Fruit fly (Drosophila melanogaster) whole organism, embryonic: Measurements from ENCODE around the gene CG5515.

Experiments
- Abd-B ChIP-seq: fragments of 200-800 bp; sonication (Bioruptor generic); optimal IDR thresholded peaks from 2 replicates; lab custom pipeline; 2018; ENCODE audit warnings: missing biosample characterization, mild to moderate bottlenecking, missing genetic modification characterization, moderate library complexity
- Aef1 ChIP-seq: fragments of 200-800 bp; sonication (Bioruptor generic); IDR thresholded peaks from 3 replicates; pipeline ENCODE4 v1.3.6; 2022; ENCODE audit warnings: missing biosample characterization, missing genetic modification characterization
- CG10366 ChIP-seq: fragments of 200-800 bp; sonication (Bioruptor generic); IDR thresholded peaks from 2 replicates; pipeline ENCODE4 v1.3.6; 2022; ENCODE audit warnings: missing biosample characterization, missing genetic modification characterization
- CG10654 ChIP-seq: fragments of 200-800 bp; sonication (Bioruptor generic); optimal IDR thresholded peaks from 2 replicates; lab custom pipeline; 2016; ENCODE audit warnings: missing biosample characterization, missing genetic modification characterization
- CG11504 ChIP-seq: fragments of 200-800 bp; sonication (Bioruptor generic); optimal IDR thresholded peaks from 3 replicates; lab custom pipeline; 2019; ENCODE audit warnings: missing biosample characterization, mild to moderate bottlenecking, missing genetic modification characterization, moderate library complexity
- CG12391 ChIP-seq: fragments of 200-800 bp; sonication (Bioruptor generic); optimal IDR thresholded peaks from 3 replicates; lab custom pipeline; 2018; ENCODE audit warnings: missing biosample characterization, mild to moderate bottlenecking, missing genetic modification characterization, moderate library complexity
- CG13123 ChIP-seq: fragments of 200-800 bp; sonication (Bioruptor generic); optimal IDR thresholded peaks from 2 replicates; lab custom pipeline; 2016; ENCODE audit warnings: missing biosample characterization, missing genetic modification characterization
- CG13624 ChIP-seq: fragments of 200-800 bp; sonication (Bioruptor generic); optimal IDR thresholded peaks from 2 replicates; lab custom pipeline; 2016; ENCODE audit warnings: missing biosample characterization, missing genetic modification characterization
- CG13894 ChIP-seq: fragments of 200-800 bp; sonication (Bioruptor generic); optimal IDR thresholded peaks from 3 replicates; lab custom pipeline; 2018; ENCODE audit warnings: missing biosample characterization, mild to moderate bottlenecking, missing genetic modification characterization, moderate library complexity
- CG14050 ChIP-seq: fragments of 200-800 bp; sonication (Bioruptor generic); IDR thresholded peaks from 3 replicates; pipeline ENCODE4 v1.3.6; 2022; ENCODE audit warnings: missing biosample characterization, missing genetic modification characterization
- CG15011 ChIP-seq: fragments of 200-800 bp; sonication (Bioruptor generic); optimal IDR thresholded peaks from 3 replicates; lab custom pipeline; 2018; ENCODE audit warnings: missing biosample characterization, mild to moderate bottlenecking, missing genetic modification characterization
- CG17802 ChIP-seq: fragments of 200-800 bp; sonication (Bioruptor generic); optimal IDR thresholded peaks from 2 replicates; lab custom pipeline; 2018; ENCODE audit warnings: missing biosample characterization, mild to moderate bottlenecking, missing genetic modification characterization, moderate library complexity
- CG2116 ChIP-seq: fragments of 200-800 bp; sonication (Bioruptor generic); optimal IDR thresholded peaks from 3 replicates; lab custom pipeline; 2018; ENCODE audit warnings: missing biosample characterization, mild to moderate bottlenecking, missing genetic modification characterization
- CG4707 ChIP-seq: fragments of 200-800 bp; sonication (Bioruptor generic); optimal IDR thresholded peaks from 2 replicates; lab custom pipeline; 2018; ENCODE audit warnings: missing biosample characterization, mild to moderate bottlenecking, missing genetic modification characterization, moderate library complexity
- CG4820 ChIP-seq: fragments of 200-800 bp; sonication (Bioruptor generic); optimal IDR thresholded peaks from 3 replicates; lab custom pipeline; 2016; ENCODE audit warnings: missing biosample characterization, missing genetic modification characterization
- CG7372 ChIP-seq: fragments of 200-800 bp; sonication (Bioruptor generic); IDR thresholded peaks from 2 replicates; pipeline ENCODE4 v1.3.6; 2022; ENCODE audit warnings: missing biosample characterization, missing genetic modification characterization
- Deaf1 ChIP-seq: fragments of 200-800 bp; optimal IDR thresholded peaks from 3 replicates; lab custom pipeline; 2019; ENCODE audit warnings: missing biosample characterization, mild to moderate bottlenecking, missing genetic modification characterization, moderate library complexity
- E2f2 ChIP-seq: fragments of 200-800 bp; sonication (Bioruptor generic); IDR thresholded peaks from 2 replicates; pipeline ENCODE4 v1.3.6; 2022; ENCODE audit warnings: missing biosample characterization, missing genetic modification characterization
- ERR ChIP-seq: fragments of 200-800 bp; sonication (Bioruptor generic); optimal IDR thresholded peaks from 2 replicates; lab custom pipeline; 2016; ENCODE audit warnings: missing biosample characterization, missing genetic modification characterization
- H15 ChIP-seq: fragments of 200-800 bp; sonication (Bioruptor generic); IDR thresholded peaks from 3 replicates; pipeline ENCODE4 v1.3.6; 2022; ENCODE audit warnings: missing biosample characterization, missing genetic modification characterization
- Hand ChIP-seq: fragments of 200-800 bp; sonication (Bioruptor generic); optimal IDR thresholded peaks from 2 replicates; lab custom pipeline; 2017; ENCODE audit warnings: mild to moderate bottlenecking, missing biosample characterization, missing genetic modification reagents, missing genetic modification characterization
- Hey ChIP-seq: fragments of 200-800 bp; sonication (Bioruptor generic); optimal IDR thresholded peaks from 3 replicates; lab custom pipeline; 2018; ENCODE audit warnings: missing biosample characterization, mild to moderate bottlenecking, missing genetic modification characterization
- HmgD ChIP-seq: fragments of 200-800 bp; sonication (Bioruptor generic); optimal IDR thresholded peaks from 3 replicates; lab custom pipeline; 2016; ENCODE audit warnings: missing biosample characterization, missing genetic modification characterization
- Kr ChIP-seq: fragments of 200-800 bp; sonication (Bioruptor generic); optimal IDR thresholded peaks from 2 replicates; lab custom pipeline; 2017; ENCODE audit warnings: missing biosample characterization, mild to moderate bottlenecking, missing genetic modification characterization
- NfI ChIP-seq: fragments of 200-800 bp; sonication (Bioruptor generic); optimal IDR thresholded peaks from 3 replicates; lab custom pipeline; 2018; ENCODE audit warnings: missing biosample characterization, mild to moderate bottlenecking, missing genetic modification characterization, moderate library complexity
- Pdp1 ChIP-seq, 2 experiments: fragments of 200-800 bp; sonication (Bioruptor generic); optimal IDR thresholded peaks; 3 replicates each; lab custom pipeline; 2016; ENCODE audit warnings: missing biosample characterization in 2 of 2, missing genetic modification characterization in 2 of 2, mild to moderate bottlenecking in 1 of 2, moderate library complexity in 1 of 2
- Ssrp ChIP-seq: fragments of 200-800 bp; sonication (Bioruptor generic); optimal IDR thresholded peaks from 2 replicates; lab custom pipeline; 2018; ENCODE audit warnings: missing biosample characterization, mild to moderate bottlenecking, missing genetic modification characterization, moderate library complexity
- Stat92E ChIP-seq, 3 experiments: fragments of >200 bp in 2 of 3; fragments of 200-800 bp in 1 of 3; sonication (Bioruptor generic) in 1 of 3; optimal IDR thresholded peaks; 2 replicates each; lab custom pipeline; 2017 to 2019; ENCODE audit warnings: missing biosample characterization in 3 of 3, missing genetic modification characterization in 3 of 3, mild to moderate bottlenecking in 1 of 3, moderate library complexity in 1 of 3
- Trl ChIP-seq, 3 experiments: fragments of >200 bp in 2 of 3; fragments of 200-800 bp in 1 of 3; sonication (Bioruptor generic) in 1 of 3; optimal IDR thresholded peaks; 2 replicates in 1 of 3; 3 replicates in 2 of 3; lab custom pipeline; 2016 to 2017; ENCODE audit warnings: missing biosample characterization in 1 of 3, missing genetic modification characterization in 1 of 3
- br ChIP-seq: fragments of >200 bp; optimal IDR thresholded peaks from 2 replicates; lab custom pipeline; 2017
- chif ChIP-seq, 2 experiments: fragments of 200-800 bp; sonication (Bioruptor generic); optimal IDR thresholded peaks; 3 replicates each; lab custom pipeline; 2016; ENCODE audit warnings: missing biosample characterization in 2 of 2, missing genetic modification characterization in 2 of 2
- chn ChIP-seq: fragments of 200-800 bp; sonication (Bioruptor generic); optimal IDR thresholded peaks from 2 replicates; lab custom pipeline; 2016; ENCODE audit warnings: missing biosample characterization, missing genetic modification characterization
- danr ChIP-seq: fragments of 200-800 bp; sonication (Bioruptor generic); IDR thresholded peaks from 2 replicates; pipeline ENCODE4 v1.3.6; 2022; ENCODE audit warnings: missing biosample characterization, missing genetic modification characterization
- en ChIP-seq: fragments of 200-800 bp; sonication (Bioruptor generic); optimal IDR thresholded peaks from 2 replicates; lab custom pipeline; 2016; ENCODE audit warnings: missing biosample characterization, missing genetic modification characterization
- eyg ChIP-seq: fragments of 200-800 bp; sonication (Bioruptor generic); optimal IDR thresholded peaks from 3 replicates; lab custom pipeline; 2016; ENCODE audit warnings: missing biosample characterization, missing genetic modification characterization
- grau ChIP-seq: fragments of 200-800 bp; optimal IDR thresholded peaks from 3 replicates; lab custom pipeline; 2019; ENCODE audit warnings: missing biosample characterization, mild to moderate bottlenecking, missing genetic modification characterization, moderate library complexity
- gsb ChIP-seq: fragments of 200-800 bp; sonication (Bioruptor generic); IDR thresholded peaks from 2 replicates; pipeline ENCODE4 v1.3.6; 2022; ENCODE audit warnings: missing biosample characterization, missing genetic modification characterization
- inv ChIP-seq: fragments of 200-800 bp; sonication (Bioruptor generic); IDR thresholded peaks from 2 replicates; pipeline ENCODE4 v1.3.6; 2022; ENCODE audit warnings: missing biosample characterization, missing genetic modification characterization; ENCODE audit not compliant: partially characterized antibody
- jing ChIP-seq: fragments of 200-800 bp; sonication (Bioruptor generic); optimal IDR thresholded peaks from 2 replicates; lab custom pipeline; 2018; ENCODE audit warnings: missing biosample characterization, mild to moderate bottlenecking, missing genetic modification characterization
- lbe ChIP-seq: fragments of 200-800 bp; sonication (Bioruptor generic); optimal IDR thresholded peaks from 2 replicates; lab custom pipeline; 2016; ENCODE audit warnings: missing biosample characterization, mild to moderate bottlenecking, missing genetic modification characterization
- lmd ChIP-seq: fragments of 200-800 bp; sonication (Bioruptor generic); IDR thresholded peaks from 2 replicates; pipeline ENCODE4 v1.3.6; 2022; ENCODE audit warnings: missing biosample characterization, missing genetic modification characterization
- mirr ChIP-seq: fragments of 200-800 bp; sonication (Bioruptor generic); optimal IDR thresholded peaks from 3 replicates; lab custom pipeline; 2018; ENCODE audit warnings: missing biosample characterization, mild to moderate bottlenecking, missing genetic modification characterization
- nau ChIP-seq: fragments of 200-800 bp; sonication (Bioruptor generic); optimal IDR thresholded peaks from 3 replicates; lab custom pipeline; 2017; ENCODE audit warnings: missing biosample characterization, mild to moderate bottlenecking, missing genetic modification characterization, missing genetic modification reagents
- nerfin-2 ChIP-seq: fragments of 200-800 bp; sonication (Bioruptor generic); IDR thresholded peaks from 2 replicates; pipeline ENCODE4 v1.3.6; 2022; ENCODE audit warnings: missing biosample characterization, missing genetic modification characterization; ENCODE audit not compliant: partially characterized antibody
- pum ChIP-seq: fragments of 200-800 bp; sonication (Bioruptor generic); optimal IDR thresholded peaks from 2 replicates; lab custom pipeline; 2016; ENCODE audit warnings: missing biosample characterization, missing genetic modification characterization
- pzg ChIP-seq: fragments of 200-800 bp; sonication (Bioruptor generic); optimal IDR thresholded peaks from 3 replicates; lab custom pipeline; 2018; ENCODE audit warnings: missing biosample characterization, mild to moderate bottlenecking, missing genetic modification characterization, moderate library complexity
- salm ChIP-seq: fragments of 200-800 bp; sonication (Bioruptor generic); optimal IDR thresholded peaks from 2 replicates; lab custom pipeline; 2018; ENCODE audit warnings: missing biosample characterization, mild to moderate bottlenecking, missing genetic modification characterization
- sd ChIP-seq: fragments of 200-800 bp; sonication (Bioruptor generic); optimal IDR thresholded peaks from 3 replicates; lab custom pipeline; 2018; ENCODE audit warnings: missing biosample characterization, mild to moderate bottlenecking, missing genetic modification characterization, moderate library complexity
- sim ChIP-seq: fragments of 200-800 bp; sonication (Bioruptor generic); IDR thresholded peaks from 2 replicates; pipeline ENCODE4 v1.3.6; 2022; ENCODE audit warnings: missing biosample characterization, missing genetic modification characterization

Gene CG5515

DNA sequence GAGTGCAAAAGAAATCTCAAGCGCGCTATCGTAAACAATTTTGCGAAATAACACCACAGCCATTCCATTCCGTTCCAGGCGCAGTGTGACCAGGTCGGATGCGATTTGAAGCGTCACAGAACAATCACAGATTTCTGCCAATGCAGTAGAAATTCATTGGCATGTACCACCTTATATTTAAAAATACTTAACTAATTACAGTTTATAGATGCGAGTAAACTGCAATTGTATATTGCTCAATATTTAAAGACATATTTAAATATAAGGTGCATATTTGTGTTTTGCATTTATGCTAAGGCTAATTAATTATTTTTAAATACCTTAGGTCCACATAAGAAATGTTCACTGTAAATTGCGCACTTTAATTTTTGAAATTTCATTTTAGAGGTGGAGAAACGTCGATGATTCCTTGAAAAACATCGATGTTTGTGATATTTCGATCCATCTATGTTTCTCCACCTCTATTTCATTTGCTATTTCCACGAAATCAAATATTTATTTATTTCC, 4.7 kb upstream of the CG5515 start, which contains the start of the genes SMC6 and CG6204 (continued):
- TF ChIP-seq sim (GFP tag; lab: Robert Waterston, UW) (peak; percentile 88; the same call in 1 of the 2 replicates), CG4707 (GFP tag; lab: Kevin White, UChicago) (peak; percentile 78), CG13894 (peak; percentile 95), sd (tag; lab: Kevin White, UChicago) (peak; percentile 92), danr (GFP tag; lab: Robert Waterston, UW) (peak; percentile 86), CG13624 (peak; percentile 95), eyg (GFP tag; lab: Kevin White, UChicago) (peak; percentile 52), pzg (GFP tag; lab: Kevin White, UChicago) (peak; percentile 61), chn (GFP tag; lab: Kevin White, UChicago) (peak; percentile 76), HmgD (peak; percentile 39), Trl (optimal IDR thresholded peaks at IDR 0.05; lab: Kevin White, UChicago) (no peak), Trl (GFP tag; optimal IDR thresholded peaks at IDR 0.05; lab: Kevin White, UChicago) (peak; percentile 79), Aef1 (GFP tag; lab: Robert Waterston, UW) (peak; percentile 95), CG4820 (GFP tag; lab: Kevin White, UChicago) (peak; percentile 92), inv (GFP tag; lab: Robert Waterston, UW) (peak; percentile 51; the same call in 1 of the 2 replicates), grau (tag; lab: Kevin White, UChicago) (peak; percentile 100), E2f2 (GFP tag; lab: Robert Waterston, UW) (peak; percentile 88), Stat92E (GFP tag; optimal IDR thresholded peaks at IDR 0.05; lab: Kevin White, UChicago) (peak in 1 of 3 experiments; percentile 89), NfI (GFP tag; lab: Kevin White, UChicago) (peak; percentile 93), CG10366 (GFP tag; lab: Robert Waterston, UW) (peak; percentile 95), pum (GFP tag; lab: Kevin White, UChicago) (peak; percentile 83), Ssrp (tag; lab: Kevin White, UChicago) (peak; percentile 92), CG7372 (GFP tag; lab: Robert Waterston, UW) (peak; percentile 92), nau (GFP tag; lab: Kevin White, UChicago) (no peak), CG15011 (GFP tag; lab: Kevin White, UChicago) (peak; percentile 88), en (peak; percentile 46), CG12391 (tag; lab: Kevin White, UChicago) (peak; percentile 95), nerfin-2 (GFP tag; lab: Robert Waterston, UW) (no peak), Deaf1 (no peak), H15 (GFP tag; lab: Robert Waterston, UW) (peak; percentile 92), salm (tag; lab: Kevin White, UChicago) (peak; percentile 92), gsb (peak; percentile 85), CG14050 (GFP tag; lab: Robert Waterston, UW) (peak; percentile 90), Hey (tag; lab: Kevin White, UChicago) (peak; percentile 35), ERR (GFP tag; lab: Kevin White, UChicago) (peak; percentile 64), br (lab: Kevin White, UChicago) (no peak), Hand (GFP tag; lab: Kevin White, UChicago) (peak; percentile 80), CG10654 (GFP tag; lab: Kevin White, UChicago) (peak; percentile 88), CG13123 (peak; percentile 71), CG11504 (tag; lab: Kevin White, UChicago) (peak; percentile 94), Kr (no peak), lbe (GFP tag; lab: Kevin White, UChicago) (peak; percentile 91), Abd-B (GFP tag; lab: Kevin White, UChicago) (peak; percentile 97), Pdp1 (GFP tag; optimal IDR thresholded peaks at IDR 0.05; lab: Kevin White, UChicago) (peak; percentile 87 to 91), chif (GFP tag; optimal IDR thresholded peaks at IDR 0.05; lab: Kevin White, UChicago) (peak; percentile 83 to 91), CG17802 (tag; lab: Kevin White, UChicago) (peak; percentile 75), lmd (GFP tag; lab: Robert Waterston, UW) (peak; percentile 97), jing (GFP tag; lab: Kevin White, UChicago) (peak; percentile 79), CG2116 (GFP tag; lab: Kevin White, UChicago) (peak; percentile 82), mirr (GFP tag; lab: Kevin White, UChicago) (peak; percentile 83)
